Fruit fly (Drosophila melanogaster) whole organism, embryonic: ENCODE results near the gene CG9662.
A peak's percentile ranks its signal among the peaks of the same experiment; 100 is the strongest.

Source experiments
- Abd-B ChIP-seq: fragments of 200-800 bp; sonication (Bioruptor generic); optimal IDR thresholded peaks from 2 replicates; lab custom pipeline; 2018; ENCODE audit warnings: missing biosample characterization, mild to moderate bottlenecking, missing genetic modification characterization, moderate library complexity
- Atf3 ChIP-seq: fragments of 200-800 bp; sonication (Bioruptor generic); optimal IDR thresholded peaks from 3 replicates; lab custom pipeline; 2016; ENCODE audit warnings: missing biosample characterization, missing genetic modification characterization
- BEAF-32 ChIP-seq: fragments of 200-800 bp; sonication (Bioruptor generic); optimal IDR thresholded peaks from 3 replicates; lab custom pipeline; 2017; ENCODE audit warnings: missing biosample characterization, missing genetic modification characterization, mild to moderate bottlenecking, moderate library complexity, missing genetic modification reagents
- Bgb ChIP-seq: fragments of 200-800 bp; sonication (Bioruptor generic); IDR thresholded peaks from 2 replicates; pipeline ENCODE4 v1.3.6; 2022; ENCODE audit warnings: missing biosample characterization, missing genetic modification characterization; ENCODE audit not compliant: partially characterized antibody
- CG1024 ChIP-seq: fragments of 200-800 bp; sonication (Bioruptor generic); IDR thresholded peaks from 2 replicates; pipeline ENCODE4 v1.3.6; 2022; ENCODE audit warnings: missing biosample characterization, missing genetic modification characterization
- CG10267 ChIP-seq: fragments of 200-800 bp; sonication (Bioruptor generic); optimal IDR thresholded peaks from 2 replicates; lab custom pipeline; 2018; ENCODE audit warnings: missing biosample characterization, mild to moderate bottlenecking, missing genetic modification characterization, moderate library complexity
- CG10321 ChIP-seq: fragments of 200-800 bp; sonication (Bioruptor generic); IDR thresholded peaks from 2 replicates; pipeline ENCODE4 v1.3.6; 2022; ENCODE audit warnings: missing biosample characterization, missing genetic modification characterization
- CG10462 ChIP-seq: fragments of 200-800 bp; sonication (Bioruptor generic); optimal IDR thresholded peaks from 2 replicates; lab custom pipeline; 2016; ENCODE audit warnings: missing biosample characterization, missing genetic modification characterization
- CG10654 ChIP-seq: fragments of 200-800 bp; sonication (Bioruptor generic); optimal IDR thresholded peaks from 2 replicates; lab custom pipeline; 2016; ENCODE audit warnings: missing biosample characterization, missing genetic modification characterization
- CG11085 ChIP-seq: fragments of 200-800 bp; sonication (Bioruptor generic); IDR thresholded peaks from 2 replicates; pipeline ENCODE4 v1.3.6; 2022; ENCODE audit warnings: missing biosample characterization, missing genetic modification characterization
- CG11093 ChIP-seq: fragments of 200-800 bp; sonication (Bioruptor generic); IDR thresholded peaks from 3 replicates; pipeline ENCODE4 v1.3.6; 2022; ENCODE audit warnings: missing biosample characterization, missing genetic modification characterization
- CG12071 ChIP-seq: fragments of 200-800 bp; sonication (Bioruptor generic); optimal IDR thresholded peaks from 3 replicates; lab custom pipeline; 2018; ENCODE audit warnings: missing biosample characterization, mild to moderate bottlenecking, missing genetic modification characterization
- CG17359 ChIP-seq: fragments of 200-800 bp; sonication (Bioruptor generic); optimal IDR thresholded peaks from 3 replicates; lab custom pipeline; 2018; ENCODE audit warnings: missing biosample characterization, mild to moderate bottlenecking, missing genetic modification characterization, moderate library complexity
- CG17361 ChIP-seq: fragments of 200-800 bp; sonication (Bioruptor generic); IDR thresholded peaks from 3 replicates; pipeline ENCODE4 v1.3.6; 2022; ENCODE audit warnings: missing biosample characterization, missing genetic modification characterization
- CG2712 ChIP-seq: fragments of 200-800 bp; optimal IDR thresholded peaks from 3 replicates; lab custom pipeline; 2019; ENCODE audit warnings: missing biosample characterization, mild to moderate bottlenecking, missing genetic modification characterization, moderate library complexity
- CG2875 ChIP-seq: fragments of 200-800 bp; sonication (Bioruptor generic); optimal IDR thresholded peaks from 2 replicates; lab custom pipeline; 2017; ENCODE audit warnings: missing biosample characterization, mild to moderate bottlenecking, missing genetic modification characterization, missing genetic modification reagents
- CG3065 ChIP-seq: fragments of 200-800 bp; sonication (Bioruptor generic); optimal IDR thresholded peaks from 2 replicates; lab custom pipeline; 2016; ENCODE audit warnings: missing biosample characterization, missing genetic modification characterization
- CG3995 ChIP-seq: fragments of 200-800 bp; sonication (Bioruptor generic); optimal IDR thresholded peaks from 3 replicates; lab custom pipeline; 2016; ENCODE audit warnings: missing biosample characterization, missing genetic modification characterization
- CG8089 ChIP-seq: fragments of 200-800 bp; sonication (Bioruptor generic); optimal IDR thresholded peaks from 3 replicates; lab custom pipeline; 2016; ENCODE audit warnings: missing biosample characterization, missing genetic modification characterization
- CG8765 ChIP-seq: fragments of 200-800 bp; sonication (Bioruptor generic); IDR thresholded peaks from 2 replicates; pipeline ENCODE4 v1.3.6; 2022; ENCODE audit warnings: missing biosample characterization, missing genetic modification characterization
- CG9437 ChIP-seq: fragments of 200-800 bp; sonication (Bioruptor generic); optimal IDR thresholded peaks from 2 replicates; lab custom pipeline; 2018; ENCODE audit warnings: missing biosample characterization, mild to moderate bottlenecking, missing genetic modification characterization
- CkIIα-i1 ChIP-seq: fragments of 200-800 bp; sonication (Bioruptor generic); IDR thresholded peaks from 2 replicates; pipeline ENCODE4 v1.3.6; 2022; ENCODE audit warnings: missing biosample characterization, missing genetic modification characterization
- CoRest ChIP-seq: fragments of 200-800 bp; sonication (Bioruptor generic); optimal IDR thresholded peaks from 3 replicates; lab custom pipeline; 2018; ENCODE audit warnings: missing biosample characterization, mild to moderate bottlenecking, missing genetic modification characterization, moderate library complexity
- Dbx ChIP-seq: fragments of 200-800 bp; sonication (Bioruptor generic); IDR thresholded peaks from 3 replicates; pipeline ENCODE4 v1.3.6; 2022; ENCODE audit warnings: missing biosample characterization, missing genetic modification characterization
- Dip2 ChIP-seq: fragments of 200-800 bp; sonication (Bioruptor generic); IDR thresholded peaks from 2 replicates; pipeline ENCODE4 v1.3.6; 2022; ENCODE audit warnings: missing biosample characterization, missing genetic modification characterization
- HLHmδ ChIP-seq: fragments of 200-800 bp; sonication (Bioruptor generic); optimal IDR thresholded peaks from 2 replicates; lab custom pipeline; 2018; ENCODE audit warnings: missing biosample characterization, mild to moderate bottlenecking, missing genetic modification characterization, moderate library complexity
- Hmr ChIP-seq: fragments of 200-800 bp; sonication (Bioruptor generic); optimal IDR thresholded peaks from 3 replicates; lab custom pipeline; 2017; ENCODE audit warnings: mild to moderate bottlenecking, missing biosample characterization, missing genetic modification reagents, missing genetic modification characterization
- Lhr ChIP-seq: fragments of 200-800 bp; sonication (Bioruptor generic); optimal IDR thresholded peaks from 3 replicates; lab custom pipeline; 2017; ENCODE audit warnings: mild to moderate bottlenecking, missing biosample characterization, missing genetic modification reagents, missing genetic modification characterization
- Max ChIP-seq: fragments of 200-800 bp; sonication (Bioruptor generic); optimal IDR thresholded peaks from 2 replicates; lab custom pipeline; 2016; ENCODE audit warnings: missing biosample characterization, mild to moderate bottlenecking, missing genetic modification characterization
- NFAT ChIP-seq: fragments of 200-800 bp; sonication (Bioruptor generic); IDR thresholded peaks from 2 replicates; pipeline ENCODE4 v1.3.6; 2022; ENCODE audit warnings: missing biosample characterization, missing genetic modification characterization
- NfI ChIP-seq: fragments of 200-800 bp; sonication (Bioruptor generic); optimal IDR thresholded peaks from 3 replicates; lab custom pipeline; 2018; ENCODE audit warnings: missing biosample characterization, mild to moderate bottlenecking, missing genetic modification characterization, moderate library complexity
- Sin3A ChIP-seq: fragments of >200 bp; optimal IDR thresholded peaks from 2 replicates; lab custom pipeline; 2018
- Sry-δ ChIP-seq: fragments of 200-800 bp; sonication (Bioruptor generic); optimal IDR thresholded peaks from 2 replicates; lab custom pipeline; 2016; ENCODE audit warnings: missing biosample characterization, missing genetic modification characterization
- Ssrp ChIP-seq: fragments of 200-800 bp; sonication (Bioruptor generic); optimal IDR thresholded peaks from 2 replicates; lab custom pipeline; 2018; ENCODE audit warnings: missing biosample characterization, mild to moderate bottlenecking, missing genetic modification characterization, moderate library complexity
- ato ChIP-seq: fragments of 200-800 bp; sonication (Bioruptor generic); IDR thresholded peaks from 2 replicates; pipeline ENCODE4 v1.3.6; 2022; ENCODE audit warnings: missing biosample characterization, missing genetic modification characterization; ENCODE audit not compliant: partially characterized antibody
- bigmax ChIP-seq: fragments of 200-800 bp; sonication (Bioruptor generic); optimal IDR thresholded peaks from 2 replicates; lab custom pipeline; 2018; ENCODE audit warnings: missing biosample characterization, mild to moderate bottlenecking, missing genetic modification characterization
- corto ChIP-seq: fragments of 200-800 bp; sonication (Bioruptor generic); optimal IDR thresholded peaks from 2 replicates; lab custom pipeline; 2016; ENCODE audit warnings: missing biosample characterization, mild to moderate bottlenecking, missing genetic modification characterization, moderate library complexity
- en ChIP-seq: fragments of 200-800 bp; sonication (Bioruptor generic); optimal IDR thresholded peaks from 2 replicates; lab custom pipeline; 2016; ENCODE audit warnings: missing biosample characterization, missing genetic modification characterization
- hbn ChIP-seq: fragments of 200-800 bp; sonication (Bioruptor generic); IDR thresholded peaks from 2 replicates; pipeline ENCODE4 v1.3.6; 2022; ENCODE audit warnings: missing biosample characterization, missing genetic modification characterization; ENCODE audit not compliant: partially characterized antibody
- ken ChIP-seq: fragments of 200-800 bp; sonication (Bioruptor generic); IDR thresholded peaks from 3 replicates; pipeline ENCODE4 v1.3.6; 2022; ENCODE audit warnings: missing biosample characterization, missing genetic modification characterization
- lola ChIP-seq, 3 experiments: fragments of >200 bp in 2 of 3; fragments of 200-800 bp in 1 of 3; sonication (Bioruptor generic) in 1 of 3; optimal IDR thresholded peaks; 2 replicates each; lab custom pipeline; 2017 to 2019; ENCODE audit warnings: missing biosample characterization in 3 of 3, missing genetic modification characterization in 3 of 3, mild to moderate bottlenecking in 1 of 3, moderate library complexity in 1 of 3
- mam ChIP-seq: fragments of 200-800 bp; sonication (Bioruptor generic); optimal IDR thresholded peaks from 3 replicates; lab custom pipeline; 2016; ENCODE audit warnings: missing biosample characterization, missing genetic modification characterization
- nau ChIP-seq: fragments of 200-800 bp; sonication (Bioruptor generic); optimal IDR thresholded peaks from 3 replicates; lab custom pipeline; 2017; ENCODE audit warnings: missing biosample characterization, mild to moderate bottlenecking, missing genetic modification characterization, missing genetic modification reagents
- otp ChIP-seq: fragments of 200-800 bp; sonication (Bioruptor generic); IDR thresholded peaks from 3 replicates; pipeline ENCODE4, ENCODE4 v1.3.6; 2022; ENCODE audit warnings: missing biosample characterization, missing genetic modification characterization
- pfk ChIP-seq: fragments of 200-800 bp; sonication (Bioruptor generic); optimal IDR thresholded peaks from 2 replicates; lab custom pipeline; 2018; ENCODE audit warnings: missing biosample characterization, mild to moderate bottlenecking, missing genetic modification characterization, moderate library complexity
- psq ChIP-seq: fragments of 200-800 bp; sonication (Bioruptor generic); optimal IDR thresholded peaks from 2 replicates; lab custom pipeline; 2017; ENCODE audit warnings: missing biosample characterization, missing genetic modification characterization
- sens-2 ChIP-seq: fragments of 200-800 bp; sonication (Bioruptor generic); IDR thresholded peaks from 2 replicates; pipeline ENCODE4 v1.3.6; 2022; ENCODE audit warnings: missing biosample characterization, missing genetic modification characterization
- sisA ChIP-seq: fragments of 200-800 bp; sonication (Bioruptor generic); IDR thresholded peaks from 2 replicates; pipeline ENCODE4 v1.3.6; 2022; ENCODE audit warnings: missing biosample characterization, missing genetic modification characterization
- twi ChIP-seq: fragments of 200-800 bp; optimal IDR thresholded peaks from 2 replicates; lab custom pipeline; 2019; ENCODE audit warnings: missing biosample characterization, mild to moderate bottlenecking, missing genetic modification characterization, moderate library complexity
- unc-4 ChIP-seq: fragments of 200-800 bp; sonication (Bioruptor generic); IDR thresholded peaks from 2 replicates; pipeline ENCODE4 v1.3.6; 2022; ENCODE audit warnings: missing biosample characterization, missing genetic modification characterization; ENCODE audit not compliant: partially characterized antibody

Gene CG9662

DNA sequence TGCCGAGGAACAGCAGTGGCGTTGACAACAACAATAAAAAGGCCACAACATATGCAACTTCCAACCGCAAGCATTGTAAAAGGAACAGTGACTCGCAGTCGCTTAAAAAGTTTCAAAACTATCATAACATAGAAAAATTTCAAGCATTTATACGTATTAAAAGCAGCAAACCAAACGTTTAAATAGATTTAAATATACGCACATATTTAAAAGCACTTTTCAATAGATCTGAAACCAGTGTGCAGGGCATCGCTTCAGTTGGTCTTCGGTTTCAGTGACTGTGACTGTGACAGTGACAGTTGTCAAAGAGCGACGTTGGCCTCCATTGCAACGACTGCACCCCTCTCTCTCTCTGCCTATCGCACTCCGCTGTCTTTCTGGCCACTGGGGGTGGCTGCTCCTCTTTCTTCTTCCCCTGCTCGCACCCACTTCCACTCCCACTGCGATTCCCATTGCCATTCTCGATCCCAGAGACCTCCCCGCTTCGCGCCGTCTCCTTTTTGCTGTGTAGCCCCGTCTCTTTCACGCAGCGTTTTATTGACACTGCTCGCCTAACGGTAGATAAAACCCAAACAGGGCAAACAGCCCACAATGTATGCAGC, 28.3 kb downstream of the CG9662 start (continued):
- TF ChIP-seq CG10654 (peak; percentile 70), CG10321 (peak; percentile 32; the same call in 1 of the 2 replicates), CG2712 (tag; lab: Kevin White, UChicago) (peak; percentile 91), BEAF-32 (no peak), ato (GFP tag; lab: Robert Waterston, UW) (no peak), nau (GFP tag; lab: Kevin White, UChicago) (peak; percentile 83), mam (GFP tag; lab: Kevin White, UChicago) (peak; percentile 38), Max (peak; percentile 1), twi (tag; lab: Kevin White, UChicago) (peak; percentile 26), sens-2 (GFP tag; lab: Robert Waterston, UW) (peak; percentile 91), otp (GFP tag; lab: Robert Waterston, UW) (peak; percentile 93), Atf3 (GFP tag; lab: Kevin White, UChicago) (peak; percentile 69), Ssrp (tag; lab: Kevin White, UChicago) (peak; percentile 80), CG11093 (GFP tag; lab: Robert Waterston, UW) (peak; percentile 82), CG10462 (peak; percentile 46), NfI (GFP tag; lab: Kevin White, UChicago) (peak; percentile 70), corto (GFP tag; lab: Kevin White, UChicago) (peak; percentile 42), Abd-B (GFP tag; lab: Kevin White, UChicago) (peak; percentile 68), ken (GFP tag; lab: Robert Waterston, UW) (peak; percentile 92), NFAT (no peak), sisA (GFP tag; lab: Robert Waterston, UW) (peak; percentile 93), CkIIα-i1 (no peak), unc-4 (no peak), CG8089 (GFP tag; lab: Kevin White, UChicago) (peak; percentile 52), CG11085 (GFP tag; lab: Robert Waterston, UW) (peak; percentile 61; the same call in 1 of the 2 replicates), lola (GFP tag; optimal IDR thresholded peaks at IDR 0.05; lab: Kevin White, UChicago) (peak in 1 of 3 experiments; percentile 48), en (GFP tag; lab: Kevin White, UChicago) (peak; percentile 50), Sry-δ (GFP tag; lab: Kevin White, UChicago) (no peak), bigmax (no peak), CG17361 (GFP tag; lab: Robert Waterston, UW) (peak; percentile 83), CG3995 (peak; percentile 85), pfk (GFP tag; lab: Kevin White, UChicago) (no peak), CG9437 (GFP tag; lab: Kevin White, UChicago) (peak; percentile 54), psq (GFP tag; lab: Kevin White, UChicago) (no peak), Dbx (no peak), CG8765 (GFP tag; lab: Robert Waterston, UW) (no peak; the same call in 1 of the 2 replicates), HLHmδ (GFP tag; lab: Kevin White, UChicago) (no peak), CoRest (tag; lab: Kevin White, UChicago) (peak; percentile 59), Lhr (peak; percentile 53), Bgb (GFP tag; lab: Robert Waterston, UW) (peak; percentile 39; the same call in 1 of the 2 replicates), CG3065 (GFP tag; lab: Kevin White, UChicago) (no peak), Dip2 (GFP tag; lab: Robert Waterston, UW) (no peak), CG2875 (peak; percentile 84), hbn (GFP tag; lab: Robert Waterston, UW) (no peak), Sin3A (no peak), CG1024 (GFP tag; lab: Robert Waterston, UW) (peak; percentile 92), Hmr (GFP tag; lab: Kevin White, UChicago) (peak; percentile 41), CG17359 (tag; lab: Kevin White, UChicago) (peak; percentile 93), CG10267 (tag; lab: Kevin White, UChicago) (peak; percentile 76), CG12071 (GFP tag; lab: Kevin White, UChicago) (peak; percentile 76)
